Worm (Caenorhabditis elegans) whole organism, L3 larva: ENCODE results near the gene hap-1.

Source experiments
- nhr-25 ChIP-seq: sonication (generic microtip); optimal IDR thresholded peaks from 2 replicates; lab custom pipeline; 2017; ENCODE audit warnings: missing biosample characterization, missing genetic modification characterization
- unc-62 ChIP-seq: fragments of 150-350 bp; sonication (generic microtip); optimal IDR thresholded peaks from 4 replicates; lab custom pipeline; 2014; ENCODE audit warnings: missing biosample characterization, missing genetic modification reagents, missing genetic modification characterization
- zag-1 ChIP-seq: fragments of 150-350 bp; optimal IDR thresholded peaks from 2 replicates; lab custom pipeline; 2014; ENCODE audit warnings: missing biosample characterization, missing genetic modification characterization

ce11 chrIII:5304044-5304443, 40.3 kb downstream of the hap-1 start:
- no peak for TF ChIP-seq unc-62 (GFP tag; lab: Kevin White, UChicago)
- no peak for TF ChIP-seq nhr-25
- TF ChIP-seq zag-1 (tag; lab: Kevin White, UChicago): no peak
